Worm (Caenorhabditis elegans) whole organism, L4 larva: ENCODE results near the gene nstp-2.

Source experiments
- F26F4.8 ChIP-seq: fragments of 200-800 bp; sonication (Bioruptor generic); conservative IDR thresholded peaks from 2 replicates; pipeline ENCODE4 v1.3.6; 2022; ENCODE audit warnings: missing genetic modification characterization, missing compliant biosample characterization
- F37D6.2 ChIP-seq: sonication (generic microtip); optimal IDR thresholded peaks from 2 replicates; lab custom pipeline; 2016; ENCODE audit warnings: mild to moderate bottlenecking, missing genetic modification characterization, missing compliant biosample characterization
- R02D3.7 ChIP-seq: fragments of 150-350 bp; sonication (generic microtip); optimal IDR thresholded peaks from 3 replicates; lab custom pipeline; 2014; ENCODE audit warnings: missing biosample characterization, missing genetic modification characterization
- Y48G9A.11 ChIP-seq: fragments of 200-800 bp; sonication (Bioruptor generic); IDR thresholded peaks from 2 replicates; pipeline ENCODE4 v1.3.6; 2022; ENCODE audit warnings: missing genetic modification reagents, missing genetic modification characterization, missing compliant biosample characterization
- ZK337.2 ChIP-seq: fragments of 200-800 bp; sonication (Bioruptor generic); IDR thresholded peaks from 2 replicates; pipeline ENCODE4 v1.3.6; 2022; ENCODE audit warnings: missing genetic modification reagents, missing genetic modification characterization, missing compliant biosample characterization
- ZK546.5 ChIP-seq, 2 experiments: sonication (generic microtip); optimal IDR thresholded peaks; 2 replicates each; lab custom pipeline; 2017; ENCODE audit warnings: missing biosample characterization in 2 of 2, missing genetic modification characterization in 2 of 2
- aha-1 ChIP-seq: fragments of 150-350 bp; peaks from one replicate; lab custom pipeline; 2014; ENCODE audit warnings: missing biosample characterization, missing genetic modification characterization
- ama-1 ChIP-seq: fragments of 150-350 bp; optimal IDR thresholded peaks from 2 replicates; lab custom pipeline; 2014; ENCODE audit warnings: inconsistent platforms, mixed read lengths
- ceh-20 ChIP-seq: fragments of 200-800 bp; sonication (Bioruptor generic); IDR thresholded peaks from 2 replicates; pipeline ENCODE4 v1.3.6; 2022; ENCODE audit warnings: missing genetic modification reagents, missing genetic modification characterization, missing compliant biosample characterization
- ceh-28 ChIP-seq: fragments of 150-350 bp; optimal IDR thresholded peaks from 2 replicates; lab custom pipeline; 2014; ENCODE audit warnings: missing biosample characterization, missing genetic modification reagents, missing genetic modification characterization
- ceh-62 ChIP-seq: sonication (generic microtip); optimal IDR thresholded peaks from 2 replicates; lab custom pipeline; 2017; ENCODE audit warnings: missing biosample characterization, missing genetic modification characterization
- cey-2 ChIP-seq: sonication (generic microtip); optimal IDR thresholded peaks from 3 replicates; lab custom pipeline; 2017; ENCODE audit warnings: missing genetic modification characterization, mild to moderate bottlenecking, missing compliant biosample characterization, antibody characterized with exemption, borderline replicate concordance; ENCODE audit not compliant: insufficient read depth
- daf-12 ChIP-seq: fragments of 150-350 bp; optimal IDR thresholded peaks from 2 replicates; lab custom pipeline; 2014; ENCODE audit warnings: missing biosample characterization, missing genetic modification reagents, missing genetic modification characterization
- daf-8 ChIP-seq: fragments of 200-800 bp; sonication (Bioruptor generic); IDR thresholded peaks from 2 replicates; pipeline ENCODE4 v1.3.6; 2022; ENCODE audit warnings: missing genetic modification characterization, missing compliant biosample characterization
- dmd-9 ChIP-seq: fragments of 200-800 bp; sonication (Bioruptor generic); IDR thresholded peaks from 2 replicates; pipeline ENCODE4 v1.3.6; 2022; ENCODE audit warnings: missing genetic modification reagents, missing genetic modification characterization, missing compliant biosample characterization
- egl-27 ChIP-seq: sonication (generic microtip); optimal IDR thresholded peaks from 3 replicates; lab custom pipeline; 2017; ENCODE audit warnings: missing biosample characterization, missing genetic modification reagents, missing genetic modification characterization
- egl-43 ChIP-seq: fragments of 200-800 bp; sonication (Bioruptor generic); IDR thresholded peaks from 2 replicates; pipeline ENCODE4 v1.3.6; 2022; ENCODE audit warnings: missing genetic modification reagents, missing genetic modification characterization, missing compliant biosample characterization
- hlh-11 ChIP-seq: fragments of 200-800 bp; sonication (Bioruptor generic); optimal IDR thresholded peaks from 2 replicates; lab custom pipeline; 2018; ENCODE audit warnings: mild to moderate bottlenecking, missing genetic modification characterization, missing compliant biosample characterization
- hlh-30 ChIP-seq: sonication (generic microtip); optimal IDR thresholded peaks from 2 replicates; lab custom pipeline; 2017; ENCODE audit warnings: antibody characterized with exemption, mild to moderate bottlenecking, missing genetic modification characterization, missing compliant biosample characterization; ENCODE audit not compliant: insufficient read depth
- lim-7 ChIP-seq: fragments of 200-800 bp; sonication (Bioruptor generic); IDR thresholded peaks from 2 replicates; pipeline ENCODE4 v1.3.6; 2022; ENCODE audit warnings: missing genetic modification characterization, missing compliant biosample characterization
- lin-13 ChIP-seq: fragments of 150-350 bp; optimal IDR thresholded peaks from 2 replicates; lab custom pipeline; 2014; ENCODE audit warnings: missing biosample characterization, missing genetic modification reagents, missing genetic modification characterization
- lin-15B ChIP-seq: fragments of 150-350 bp; sonication (generic microtip); optimal IDR thresholded peaks from 3 replicates; lab custom pipeline; 2014; ENCODE audit warnings: missing biosample characterization, missing genetic modification characterization
- lin-29 ChIP-seq: fragments of 200-800 bp; sonication (Bioruptor generic); IDR thresholded peaks from 2 replicates; pipeline ENCODE4 v1.3.6; 2022; ENCODE audit warnings: missing genetic modification reagents, missing genetic modification characterization, missing compliant biosample characterization
- lin-39 ChIP-seq: fragments of 150-350 bp; optimal IDR thresholded peaks from 2 replicates; lab custom pipeline; 2014; ENCODE audit warnings: missing biosample characterization, missing genetic modification reagents, missing genetic modification characterization
- lir-3 ChIP-seq: sonication (generic microtip); optimal IDR thresholded peaks from 2 replicates; lab custom pipeline; 2016; ENCODE audit warnings: mild to moderate bottlenecking, missing genetic modification characterization, missing compliant biosample characterization
- lsy-2 ChIP-seq, 2 experiments: fragments of 150-350 bp in 1 of 2; sonication (generic microtip) in 1 of 2; optimal IDR thresholded peaks; 2 replicates each; lab custom pipeline; 2014 to 2017; ENCODE audit warnings: missing biosample characterization in 2 of 2, missing genetic modification characterization in 2 of 2
- madf-5 ChIP-seq, 2 experiments: fragments of 200-800 bp; sonication (Bioruptor generic); IDR thresholded peaks; 2 replicates each; pipeline ENCODE4 v1.3.6; 2022; ENCODE audit warnings: missing compliant biosample characterization in 2 of 2, missing genetic modification characterization in 2 of 2
- madf-9 ChIP-seq: fragments of 200-800 bp; sonication (Bioruptor generic); conservative IDR thresholded peaks from 2 replicates; pipeline ENCODE4 v1.3.6; 2022; ENCODE audit warnings: missing genetic modification reagents, missing genetic modification characterization, missing compliant biosample characterization
- mdl-1 ChIP-seq, 2 experiments: fragments of 150-350 bp in 1 of 2; sonication (generic microtip) in 1 of 2; optimal IDR thresholded peaks; 2 replicates each; lab custom pipeline; 2014 to 2017; ENCODE audit warnings: missing biosample characterization in 2 of 2, missing genetic modification characterization in 2 of 2
- mxl-2 ChIP-seq: fragments of 200-800 bp; sonication (Bioruptor generic); conservative IDR thresholded peaks from 2 replicates; pipeline ENCODE4 v1.3.6; 2022; ENCODE audit warnings: missing genetic modification reagents, missing genetic modification characterization, missing compliant biosample characterization
- mxl-3 ChIP-seq: fragments of 200-800 bp; sonication (Bioruptor generic); optimal IDR thresholded peaks from 2 replicates; lab custom pipeline; 2018; ENCODE audit warnings: mild to moderate bottlenecking, missing genetic modification characterization, missing compliant biosample characterization
- nhr-102 ChIP-seq: sonication (generic microtip); optimal IDR thresholded peaks from 2 replicates; lab custom pipeline; 2016; ENCODE audit warnings: mild to moderate bottlenecking, missing genetic modification characterization, moderate library complexity, missing compliant biosample characterization
- nhr-11 ChIP-seq: fragments of 150-350 bp; optimal IDR thresholded peaks from 2 replicates; lab custom pipeline; 2014; ENCODE audit warnings: missing biosample characterization, missing genetic modification characterization
- nhr-237 ChIP-seq: sonication (generic microtip); optimal IDR thresholded peaks from 2 replicates; lab custom pipeline; 2017; ENCODE audit warnings: missing biosample characterization, missing genetic modification characterization
- nhr-25 ChIP-seq: sonication (generic microtip); optimal IDR thresholded peaks from 2 replicates; lab custom pipeline; 2017; ENCODE audit warnings: missing genetic modification characterization, mild to moderate bottlenecking, missing compliant biosample characterization, antibody characterized with exemption, moderate library complexity, borderline replicate concordance; ENCODE audit not compliant: insufficient read depth
- nhr-41 ChIP-seq: fragments of 200-800 bp; sonication (Bioruptor generic); IDR thresholded peaks from 2 replicates; pipeline ENCODE4 v1.3.6; 2022; ENCODE audit warnings: missing genetic modification reagents, missing genetic modification characterization, missing compliant biosample characterization
- nhr-6 ChIP-seq: fragments of 150-350 bp; optimal IDR thresholded peaks from 2 replicates; lab custom pipeline; 2014; ENCODE audit warnings: missing biosample characterization, missing genetic modification characterization
- nhr-76 ChIP-seq: fragments of 150-350 bp; optimal IDR thresholded peaks from 2 replicates; lab custom pipeline; 2014; ENCODE audit warnings: missing biosample characterization, missing genetic modification characterization
- nhr-77 ChIP-seq: fragments of 150-350 bp; optimal IDR thresholded peaks from 2 replicates; lab custom pipeline; 2014; ENCODE audit warnings: missing biosample characterization, missing genetic modification characterization
- rbr-2 ChIP-seq: sonication (generic microtip); optimal IDR thresholded peaks from 2 replicates; lab custom pipeline; 2016; ENCODE audit warnings: missing genotype, missing genetic modification characterization, missing compliant biosample characterization
- sdz-12 ChIP-seq: fragments of 200-800 bp; sonication (Bioruptor generic); optimal IDR thresholded peaks from 2 replicates; lab custom pipeline; 2018; ENCODE audit warnings: mild to moderate bottlenecking, missing genetic modification characterization, missing compliant biosample characterization
- set-16 ChIP-seq: fragments of 200-800 bp; sonication (Bioruptor generic); IDR thresholded peaks from 2 replicates; pipeline ENCODE4 v1.3.6; 2022; ENCODE audit warnings: missing genetic modification reagents, missing genetic modification characterization, missing compliant biosample characterization
- snpc-1.2 ChIP-seq: fragments of 200-800 bp; sonication (Bioruptor generic); IDR thresholded peaks from 2 replicates; pipeline ENCODE4 v1.3.6; 2022; ENCODE audit warnings: missing genetic modification reagents, missing genetic modification characterization, missing compliant biosample characterization
- spr-3 ChIP-seq: fragments of 200-800 bp; sonication (Bioruptor generic); optimal IDR thresholded peaks from 2 replicates; lab custom pipeline; 2018; ENCODE audit warnings: mild to moderate bottlenecking, missing genetic modification characterization, missing compliant biosample characterization
- tag-97 ChIP-seq: fragments of 200-800 bp; sonication (Bioruptor generic); IDR thresholded peaks from 2 replicates; pipeline ENCODE4 v1.3.6; 2022; ENCODE audit warnings: missing genetic modification characterization, missing compliant biosample characterization
- tra-1 ChIP-seq: fragments of 200-800 bp; sonication (Bioruptor generic); IDR thresholded peaks from 2 replicates; pipeline ENCODE4 v1.3.6; 2022; ENCODE audit warnings: missing genetic modification reagents, missing genetic modification characterization, missing compliant biosample characterization
- unc-130 ChIP-seq: sonication (generic microtip); optimal IDR thresholded peaks from 2 replicates; lab custom pipeline; 2016; ENCODE audit warnings: missing genetic modification reagents, missing genetic modification characterization, missing compliant biosample characterization
- vab-7 ChIP-seq: fragments of 200-800 bp; sonication (Bioruptor generic); IDR thresholded peaks from 2 replicates; pipeline ENCODE4 v1.3.6; 2022; ENCODE audit warnings: missing genetic modification reagents, missing genetic modification characterization, missing compliant biosample characterization
- zag-1 ChIP-seq: fragments of 150-350 bp; optimal IDR thresholded peaks from 2 replicates; lab custom pipeline; 2014; ENCODE audit warnings: missing biosample characterization, missing genetic modification characterization
- ztf-11 ChIP-seq: fragments of 150-350 bp; optimal IDR thresholded peaks from 2 replicates; lab custom pipeline; 2014; ENCODE audit warnings: missing biosample characterization, missing genetic modification characterization

nstp-2 gene

DNA sequence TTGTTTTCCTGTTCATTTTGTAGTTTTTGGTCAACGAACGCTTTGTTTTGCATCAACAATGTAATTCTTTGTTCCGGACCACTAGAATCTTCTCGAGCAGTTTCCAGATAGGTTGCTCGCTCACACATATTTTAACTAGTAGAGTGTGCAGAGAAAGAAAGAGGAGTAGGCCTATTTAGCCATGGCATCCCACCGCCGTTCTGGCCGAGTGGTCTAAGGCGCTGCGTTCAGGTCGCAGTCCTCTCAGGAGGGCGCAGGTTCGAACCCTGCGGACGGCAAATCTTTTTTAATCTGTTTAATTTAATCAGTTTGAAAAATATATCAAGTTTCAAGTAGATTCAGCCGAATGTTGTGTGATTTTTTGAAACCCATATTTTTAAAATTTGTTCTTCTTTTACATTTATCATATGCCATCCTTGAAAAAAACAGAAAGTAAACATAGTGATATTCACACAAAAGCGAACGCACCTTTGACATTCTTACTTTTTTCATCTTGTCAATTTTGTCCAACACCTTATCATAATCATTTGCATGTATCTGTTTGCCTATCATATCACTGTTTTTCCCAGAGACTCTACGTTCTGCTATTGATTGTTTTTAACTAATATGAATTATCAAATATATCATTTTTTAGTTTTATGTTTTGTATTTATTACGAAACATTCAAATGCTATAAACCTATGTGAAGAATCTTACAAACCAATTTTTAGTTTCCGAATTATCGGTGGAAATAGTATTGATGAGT lies 49.2 kb downstream of the nstp-2 start, which contains the start of gene try-3 (continued):
- TF ChIP-seq egl-43 (GFP tag; lab: Robert Waterston, UW) (no peak), nhr-237 (tag; lab: Kevin White, UChicago) (no peak), nhr-6 (tag; lab: Kevin White, UChicago) (no peak), set-16 (no peak; the same call in none of the 2 replicates), mxl-3 (GFP tag; lab: Kevin White, UChicago) (peak; percentile 49), lin-39 (tag; lab: Kevin White, UChicago) (no peak), Y48G9A.11 (GFP tag; lab: Robert Waterston, UW) (peak; percentile 76), lin-13 (GFP tag; lab: Kevin White, UChicago) (peak; percentile 41), lim-7 (GFP tag; lab: Robert Waterston, UW) (peak; percentile 97), zag-1 (tag; lab: Kevin White, UChicago) (no peak), F37D6.2 (tag; lab: Kevin White, UChicago) (peak; percentile 22), ceh-20 (GFP tag; lab: Robert Waterston, UW) (peak; percentile 60; the same call in 1 of the 2 replicates), egl-27 (tag; lab: Kevin White, UChicago) (no peak), nhr-11 (no peak), rbr-2 (peak; percentile 66), nhr-77 (peak; percentile 52), vab-7 (GFP tag; lab: Robert Waterston, UW) (peak; percentile 84), tag-97 (GFP tag; lab: Robert Waterston, UW) (no peak), daf-12 (no peak), lir-3 (tag; lab: Kevin White, UChicago) (no peak), nhr-25 (no peak), daf-8 (0 out of 2 replicates have a peak, but pooled peaks have one; percentile 15), madf-9 (GFP tag; lab: Robert Waterston, UW) (peak; percentile 80), snpc-1.2 (GFP tag; lab: Robert Waterston, UW) (peak; percentile 98), nhr-102 (peak; percentile 46), ZK337.2 (GFP tag; lab: Robert Waterston, UW) (0 out of 2 replicates have a peak, but pooled peaks have one; percentile 14), ceh-28 (no peak), unc-130 (GFP tag; lab: Kevin White, UChicago) (peak; percentile 54), lin-29 (GFP tag; lab: Robert Waterston, UW) (no peak), ztf-11 (tag; lab: Kevin White, UChicago) (no peak), nhr-76 (tag; lab: Kevin White, UChicago) (no peak), lin-15B (tag; lab: Kevin White, UChicago) (no peak), hlh-30 (tag; lab: Kevin White, UChicago) (peak; percentile 68), spr-3 (GFP tag; lab: Kevin White, UChicago) (peak; percentile 0), tra-1 (peak; percentile 82), nhr-41 (GFP tag; lab: Robert Waterston, UW) (peak; percentile 30; the same call in 1 of the 2 replicates), lsy-2 (tag; optimal IDR thresholded peaks at IDR 0.05; lab: Kevin White, UChicago) (peak in 1 of 2 experiments; percentile 67), mdl-1 (tag; optimal IDR thresholded peaks at IDR 0.05; lab: Kevin White, UChicago) (peak in 1 of 2 experiments; percentile 22), ama-1 (lab: Kevin White, UChicago) (no peak), sdz-12 (peak; percentile 57), madf-5 (GFP tag; IDR thresholded peaks at IDR 0.05; lab: Robert Waterston, UW) (peak in 1 of 2 experiments; percentile 82; a peak in 1 of 4 replicates), ceh-62 (no peak), mxl-2 (GFP tag; lab: Robert Waterston, UW) (0 out of 2 replicates have a peak, but pooled peaks have one; percentile 16), ZK546.5 (tag; optimal IDR thresholded peaks at IDR 0.05; lab: Kevin White, UChicago) (no peak), dmd-9 (GFP tag; lab: Robert Waterston, UW) (peak; percentile 64; the same call in 1 of the 2 replicates), cey-2 (no peak), hlh-11 (tag; lab: Kevin White, UChicago) (peak; percentile 72), R02D3.7 (no peak), aha-1 (peak; percentile 58), F26F4.8 (GFP tag; lab: Robert Waterston, UW) (peak; percentile 76)
